Fruit fly (Drosophila melanogaster) whole organism, adult: ENCODE measurements around the gene Eig71Ed.

Source experiments
- CG11617 ChIP-seq: fragments of 200-800 bp; sonication (Bioruptor generic); optimal IDR thresholded peaks from 2 replicates; lab custom pipeline; 2017; ENCODE audit warnings: mild to moderate bottlenecking, missing biosample characterization, missing genetic modification reagents, missing genetic modification characterization
- CG12768 ChIP-seq: fragments of 200-800 bp; sonication (Bioruptor generic); optimal IDR thresholded peaks from 2 replicates; lab custom pipeline; 2017; ENCODE audit warnings: missing biosample characterization, missing genetic modification characterization, mild to moderate bottlenecking, moderate library complexity, missing genetic modification reagents
- CG14711 ChIP-seq: fragments of 200-800 bp; sonication (Bioruptor generic); optimal IDR thresholded peaks from 2 replicates; lab custom pipeline; 2018; ENCODE audit warnings: missing biosample characterization, mild to moderate bottlenecking, missing genetic modification characterization, moderate library complexity
- CG1620 ChIP-seq: fragments of 200-800 bp; sonication (Bioruptor generic); optimal IDR thresholded peaks from 2 replicates; lab custom pipeline; 2016; ENCODE audit warnings: missing biosample characterization, missing genetic modification characterization
- CG33017 ChIP-seq: fragments of 200-800 bp; sonication (Bioruptor generic); optimal IDR thresholded peaks from 2 replicates; lab custom pipeline; 2018; ENCODE audit warnings: missing biosample characterization, mild to moderate bottlenecking, missing genetic modification characterization, moderate library complexity
- CG5204 ChIP-seq: fragments of 200-800 bp; sonication (Bioruptor generic); optimal IDR thresholded peaks from 2 replicates; lab custom pipeline; 2016; ENCODE audit warnings: missing biosample characterization, missing genetic modification characterization
- CG7045 ChIP-seq: fragments of 200-800 bp; sonication (Bioruptor generic); optimal IDR thresholded peaks from 2 replicates; lab custom pipeline; 2017; ENCODE audit warnings: missing biosample characterization, mild to moderate bottlenecking, missing genetic modification characterization
- CG7101 ChIP-seq: fragments of 200-800 bp; sonication (Bioruptor generic); optimal IDR thresholded peaks from 2 replicates; lab custom pipeline; 2018; ENCODE audit warnings: missing biosample characterization, mild to moderate bottlenecking, missing genetic modification characterization, moderate library complexity
- Clk ChIP-seq: fragments of 200-800 bp; sonication (Bioruptor generic); optimal IDR thresholded peaks from 2 replicates; lab custom pipeline; 2017; ENCODE audit warnings: missing biosample characterization, missing genetic modification characterization
- Crg-1 ChIP-seq: fragments of 200-800 bp; sonication (Bioruptor generic); optimal IDR thresholded peaks from 2 replicates; lab custom pipeline; 2016; ENCODE audit warnings: missing biosample characterization, missing genetic modification characterization
- Hr96 ChIP-seq: fragments of 200-800 bp; sonication (Bioruptor generic); optimal IDR thresholded peaks from 2 replicates; lab custom pipeline; 2016; ENCODE audit warnings: missing biosample characterization, missing genetic modification characterization
- Mnt ChIP-seq: fragments of 200-800 bp; sonication (Bioruptor generic); optimal IDR thresholded peaks from 2 replicates; lab custom pipeline; 2016; ENCODE audit warnings: missing biosample characterization, mild to moderate bottlenecking, missing genetic modification characterization
- bab1 ChIP-seq: fragments of 200-800 bp; sonication (Bioruptor generic); optimal IDR thresholded peaks from 3 replicates; lab custom pipeline; 2019; ENCODE audit warnings: missing biosample characterization, mild to moderate bottlenecking, missing genetic modification characterization, moderate library complexity
- cic ChIP-seq: fragments of 200-800 bp; sonication (Bioruptor generic); optimal IDR thresholded peaks from 2 replicates; lab custom pipeline; 2017; ENCODE audit warnings: missing biosample characterization, mild to moderate bottlenecking, missing genetic modification characterization, moderate library complexity
- cnc ChIP-seq, 2 experiments: fragments of >200 bp; optimal IDR thresholded peaks; 2 replicates each; lab custom pipeline; 2017
- kay ChIP-seq: fragments of 200-800 bp; sonication (Bioruptor generic); peaks from one replicate; lab custom pipeline; 2016; ENCODE audit warnings: missing biosample characterization, missing genetic modification characterization, borderline replicate concordance
- ovo ChIP-seq: fragments of 200-800 bp; sonication (Bioruptor generic); optimal IDR thresholded peaks from 2 replicates; lab custom pipeline; 2016; ENCODE audit warnings: missing biosample characterization, missing genetic modification characterization
- pad ChIP-seq: fragments of 200-800 bp; sonication (Bioruptor generic); optimal IDR thresholded peaks from 3 replicates; lab custom pipeline; 2017; ENCODE audit warnings: missing biosample characterization, missing genetic modification characterization, mild to moderate bottlenecking, moderate library complexity, missing genetic modification reagents
- tj ChIP-seq: fragments of 200-800 bp; sonication (Bioruptor generic); optimal IDR thresholded peaks from 3 replicates; lab custom pipeline; 2017; ENCODE audit warnings: missing biosample characterization, mild to moderate bottlenecking, missing genetic modification characterization, moderate library complexity
- toe ChIP-seq: fragments of 200-800 bp; sonication (Bioruptor generic); optimal IDR thresholded peaks from 2 replicates; lab custom pipeline; 2016; ENCODE audit warnings: missing biosample characterization, missing genetic modification characterization

Gene Eig71Ed

dm6 chr3L:15624097-15624496 lies 28.2 kb upstream of the Eig71Ed start:
- TF ChIP-seq toe (GFP tag; lab: Kevin White, UChicago) (no peak), Hr96 (GFP tag; lab: Kevin White, UChicago) (no peak), tj (GFP tag; lab: Kevin White, UChicago) (no peak), Crg-1 (no peak), Mnt (GFP tag; lab: Kevin White, UChicago) (no peak), cic (GFP tag; lab: Kevin White, UChicago) (no peak), Clk (no peak), CG7101 (tag; lab: Kevin White, UChicago) (no peak), CG11617 (GFP tag; lab: Kevin White, UChicago) (no peak), pad (GFP tag; lab: Kevin White, UChicago) (no peak), ovo (GFP tag; lab: Kevin White, UChicago) (no peak), CG1620 (GFP tag; lab: Kevin White, UChicago) (no peak), CG33017 (no peak), cnc (optimal IDR thresholded peaks at IDR 0.05; lab: Kevin White, UChicago) (no peak), CG7045 (GFP tag; lab: Kevin White, UChicago) (no peak)

- TF ChIP-seq CG11617 (GFP tag; lab: Kevin White, UChicago) (no peak), tj (GFP tag; lab: Kevin White, UChicago) (peak; percentile 68)
These were observed 27.3 kb upstream of the Eig71Ed start for dm6 chr3L:15624944-15625610.

- TF ChIP-seq CG5204 (GFP tag; lab: Kevin White, UChicago) = peak; percentile 82
- peak; percentile 65 for TF ChIP-seq tj (GFP tag; lab: Kevin White, UChicago)
- peak; percentile 86 for TF ChIP-seq CG7045 (GFP tag; lab: Kevin White, UChicago)
- TF ChIP-seq CG33017 = peak; percentile 93
- TF ChIP-seq Crg-1 = no peak
- TF ChIP-seq CG14711 (tag; lab: Kevin White, UChicago) = peak; percentile 88
- no peak for TF ChIP-seq cic (GFP tag; lab: Kevin White, UChicago)
- peak; percentile 57 for TF ChIP-seq ovo (GFP tag; lab: Kevin White, UChicago)
- peak; percentile 52 for TF ChIP-seq Clk
- peak; percentile 47 for TF ChIP-seq toe (GFP tag; lab: Kevin White, UChicago)
- TF ChIP-seq pad (GFP tag; lab: Kevin White, UChicago) = peak; percentile 77
- TF ChIP-seq kay (GFP tag; lab: Kevin White, UChicago) = peak; percentile 75
- TF ChIP-seq CG12768 (GFP tag; lab: Kevin White, UChicago) = peak; percentile 75
- peak; percentile 52 for TF ChIP-seq CG1620 (GFP tag; lab: Kevin White, UChicago)
- peak; percentile 95 for TF ChIP-seq bab1 (GFP tag; lab: Kevin White, UChicago)
- peak; percentile 22 for TF ChIP-seq Hr96 (GFP tag; lab: Kevin White, UChicago)
- TF ChIP-seq CG11617 (GFP tag; lab: Kevin White, UChicago) = peak; percentile 93
- TF ChIP-seq Mnt (GFP tag; lab: Kevin White, UChicago) = peak; percentile 51
- no peak for TF ChIP-seq cnc (optimal IDR thresholded peaks at IDR 0.05; lab: Kevin White, UChicago)
- peak; percentile 92 for TF ChIP-seq CG7101 (tag; lab: Kevin White, UChicago)
These were observed 26.5 kb upstream of the Eig71Ed start for dm6 chr3L:15625676-15626414.

dm6 chr3L:15627295-15627694 lies 25.0 kb upstream of the Eig71Ed start:
- TF ChIP-seq CG11617 (GFP tag; lab: Kevin White, UChicago) (no peak), Hr96 (GFP tag; lab: Kevin White, UChicago) (no peak), kay (GFP tag; lab: Kevin White, UChicago) (peak; percentile 61)

dm6 chr3L:15631067-15631466 lies 21.3 kb upstream of the Eig71Ed start:
- no peak for TF ChIP-seq cnc (optimal IDR thresholded peaks at IDR 0.05; lab: Kevin White, UChicago)
- no peak for TF ChIP-seq CG11617 (GFP tag; lab: Kevin White, UChicago)
- TF ChIP-seq CG5204 (GFP tag; lab: Kevin White, UChicago) = no peak
- no peak for TF ChIP-seq Hr96 (GFP tag; lab: Kevin White, UChicago)
- TF ChIP-seq ovo (GFP tag; lab: Kevin White, UChicago) = no peak
- TF ChIP-seq CG33017 = no peak
- no peak for TF ChIP-seq CG1620 (GFP tag; lab: Kevin White, UChicago)
- TF ChIP-seq CG7045 (GFP tag; lab: Kevin White, UChicago) = no peak
- no peak for TF ChIP-seq kay (GFP tag; lab: Kevin White, UChicago)
- TF ChIP-seq cic (GFP tag; lab: Kevin White, UChicago) = no peak
- no peak for TF ChIP-seq CG12768 (GFP tag; lab: Kevin White, UChicago)
- TF ChIP-seq Crg-1 = no peak
- TF ChIP-seq Clk = no peak
- TF ChIP-seq CG14711 (tag; lab: Kevin White, UChicago) = no peak
- TF ChIP-seq Mnt (GFP tag; lab: Kevin White, UChicago) = no peak
- TF ChIP-seq CG7101 (tag; lab: Kevin White, UChicago) = no peak
- no peak for TF ChIP-seq pad (GFP tag; lab: Kevin White, UChicago)
- no peak for TF ChIP-seq bab1 (GFP tag; lab: Kevin White, UChicago)
- no peak for TF ChIP-seq tj (GFP tag; lab: Kevin White, UChicago)

- TF ChIP-seq CG1620 (GFP tag; lab: Kevin White, UChicago) (no peak), kay (GFP tag; lab: Kevin White, UChicago) (peak; percentile 23), ovo (GFP tag; lab: Kevin White, UChicago) (no peak), CG7101 (tag; lab: Kevin White, UChicago) (peak; percentile 5), cic (GFP tag; lab: Kevin White, UChicago) (no peak)
These were observed 19.7 kb upstream of the Eig71Ed start for dm6 chr3L:15632653-15633052.
